Fruit fly (Drosophila melanogaster) whole organism, embryonic: ENCODE results near the gene Bicra.

ENCODE experiments used
- Atf3 ChIP-seq: fragments of 200-800 bp; sonication (Bioruptor generic); optimal IDR thresholded peaks from 3 replicates; lab custom pipeline; 2016; ENCODE audit warnings: missing biosample characterization, missing genetic modification characterization
- Bdp1 ChIP-seq: fragments of 200-800 bp; sonication (Bioruptor generic); optimal IDR thresholded peaks from 3 replicates; lab custom pipeline; 2016; ENCODE audit warnings: missing biosample characterization, missing genetic modification characterization
- CG10979 ChIP-seq: fragments of 200-800 bp; sonication (Bioruptor generic); optimal IDR thresholded peaks from 2 replicates; lab custom pipeline; 2018; ENCODE audit warnings: missing biosample characterization, mild to moderate bottlenecking, missing genetic modification characterization, moderate library complexity
- CG12236 ChIP-seq: fragments of 200-800 bp; sonication (Bioruptor generic); optimal IDR thresholded peaks from 2 replicates; lab custom pipeline; 2016; ENCODE audit warnings: missing biosample characterization, missing genetic modification characterization
- CG12391 ChIP-seq: fragments of 200-800 bp; sonication (Bioruptor generic); optimal IDR thresholded peaks from 3 replicates; lab custom pipeline; 2018; ENCODE audit warnings: missing biosample characterization, mild to moderate bottlenecking, missing genetic modification characterization, moderate library complexity
- CG14860 ChIP-seq: fragments of 200-800 bp; sonication (Bioruptor generic); IDR thresholded peaks from 3 replicates; pipeline ENCODE4 v1.3.6; 2022; ENCODE audit warnings: missing biosample characterization, missing genetic modification characterization; ENCODE audit not compliant: partially characterized antibody
- CG15269 ChIP-seq: fragments of 200-800 bp; sonication (Bioruptor generic); optimal IDR thresholded peaks from 2 replicates; lab custom pipeline; 2018; ENCODE audit warnings: missing biosample characterization, mild to moderate bottlenecking, missing genetic modification characterization, moderate library complexity
- CG17385 ChIP-seq: fragments of 200-800 bp; sonication (Bioruptor generic); optimal IDR thresholded peaks from 3 replicates; lab custom pipeline; 2018; ENCODE audit warnings: missing biosample characterization, mild to moderate bottlenecking, missing genetic modification characterization
- CG18476 ChIP-seq: fragments of 200-800 bp; sonication (Bioruptor generic); optimal IDR thresholded peaks from 2 replicates; lab custom pipeline; 2016; ENCODE audit warnings: missing biosample characterization, mild to moderate bottlenecking, missing genetic modification characterization
- CG18599 ChIP-seq: fragments of 200-800 bp; sonication (Bioruptor generic); optimal IDR thresholded peaks from 3 replicates; lab custom pipeline; 2017; ENCODE audit warnings: missing biosample characterization, missing genetic modification characterization, mild to moderate bottlenecking, moderate library complexity, missing genetic modification reagents
- CG18764 ChIP-seq: fragments of 200-800 bp; sonication (Bioruptor generic); optimal IDR thresholded peaks from 3 replicates; lab custom pipeline; 2016; ENCODE audit warnings: missing biosample characterization, missing genetic modification characterization
- CG30431 ChIP-seq: fragments of 200-800 bp; sonication (Bioruptor generic); optimal IDR thresholded peaks from 2 replicates; lab custom pipeline; 2017; ENCODE audit warnings: missing biosample characterization, missing genetic modification characterization
- CG33213 ChIP-seq: fragments of 200-800 bp; sonication (Bioruptor generic); optimal IDR thresholded peaks from 3 replicates; lab custom pipeline; 2016; ENCODE audit warnings: missing biosample characterization, missing genetic modification characterization
- CG43689 ChIP-seq: fragments of 200-800 bp; sonication (Bioruptor generic); IDR thresholded peaks from 2 replicates; pipeline ENCODE4 v1.3.6; 2022; ENCODE audit warnings: missing biosample characterization, missing genetic modification characterization
- CG6175 ChIP-seq: fragments of 200-800 bp; sonication (Bioruptor generic); IDR thresholded peaks from 3 replicates; pipeline ENCODE4 v1.3.6; 2022; ENCODE audit warnings: missing biosample characterization, missing genetic modification characterization
- CG7271 ChIP-seq: fragments of 200-800 bp; sonication (Bioruptor generic); optimal IDR thresholded peaks from 2 replicates; lab custom pipeline; 2018; ENCODE audit warnings: missing biosample characterization, mild to moderate bottlenecking, missing genetic modification characterization, moderate library complexity
- CG7372 ChIP-seq: fragments of 200-800 bp; sonication (Bioruptor generic); IDR thresholded peaks from 2 replicates; pipeline ENCODE4 v1.3.6; 2022; ENCODE audit warnings: missing biosample characterization, missing genetic modification characterization
- CG7556 ChIP-seq: fragments of 200-800 bp; sonication (Bioruptor generic); optimal IDR thresholded peaks from 2 replicates; lab custom pipeline; 2017; ENCODE audit warnings: missing biosample characterization, mild to moderate bottlenecking, missing genetic modification characterization
- CG7786 ChIP-seq: fragments of 200-800 bp; sonication (Bioruptor generic); optimal IDR thresholded peaks from 2 replicates; lab custom pipeline; 2016; ENCODE audit warnings: missing biosample characterization, missing genetic modification characterization
- Dfd ChIP-seq, 2 experiments: fragments of >200 bp; optimal IDR thresholded peaks; 2 replicates each; lab custom pipeline; 2017; ENCODE audit warnings: missing biosample characterization in 2 of 2, missing genetic modification characterization in 2 of 2
- Dip3 ChIP-seq: fragments of 200-800 bp; sonication (Bioruptor generic); optimal IDR thresholded peaks from 3 replicates; lab custom pipeline; 2016; ENCODE audit warnings: missing biosample characterization, missing genetic modification characterization
- Gsc ChIP-seq: fragments of 200-800 bp; sonication (Bioruptor generic); IDR thresholded peaks from 2 replicates; pipeline ENCODE4 v1.3.6; 2022; ENCODE audit warnings: missing biosample characterization, missing genetic modification characterization
- Hmx ChIP-seq: fragments of 200-800 bp; sonication (Bioruptor generic); optimal IDR thresholded peaks from 2 replicates; lab custom pipeline; 2016; ENCODE audit warnings: missing biosample characterization, missing genetic modification characterization
- Hr51 ChIP-seq, 2 experiments: fragments of 200-800 bp; sonication (Bioruptor generic); optimal IDR thresholded peaks; 2 replicates in 1 of 2; 3 replicates in 1 of 2; lab custom pipeline; 2016 to 2018; ENCODE audit warnings: missing biosample characterization in 2 of 2, missing genetic modification characterization in 2 of 2, mild to moderate bottlenecking in 1 of 2, moderate library complexity in 1 of 2
- Mad ChIP-seq: fragments of 200-800 bp; sonication (Bioruptor generic); optimal IDR thresholded peaks from 2 replicates; lab custom pipeline; 2016; ENCODE audit warnings: missing biosample characterization, missing genetic modification characterization
- Meics ChIP-seq: fragments of 200-800 bp; sonication (Bioruptor generic); optimal IDR thresholded peaks from 2 replicates; lab custom pipeline; 2017; ENCODE audit warnings: missing biosample characterization, mild to moderate bottlenecking, missing genetic modification characterization
- Myb ChIP-seq: fragments of 200-800 bp; sonication (Bioruptor generic); optimal IDR thresholded peaks from 2 replicates; lab custom pipeline; 2016; ENCODE audit warnings: missing biosample characterization, missing genetic modification characterization
- NK7.1 ChIP-seq: fragments of 200-800 bp; sonication (Bioruptor generic); optimal IDR thresholded peaks from 3 replicates; lab custom pipeline; 2016; ENCODE audit warnings: missing biosample characterization, missing genetic modification characterization
- chif ChIP-seq, 2 experiments: fragments of 200-800 bp; sonication (Bioruptor generic); optimal IDR thresholded peaks; 3 replicates each; lab custom pipeline; 2016; ENCODE audit warnings: missing biosample characterization in 2 of 2, missing genetic modification characterization in 2 of 2
- gro ChIP-seq: fragments of 200-800 bp; sonication (Bioruptor generic); optimal IDR thresholded peaks from 2 replicates; lab custom pipeline; 2016; ENCODE audit warnings: missing biosample characterization, missing genetic modification characterization
- hbn ChIP-seq: fragments of 200-800 bp; sonication (Bioruptor generic); IDR thresholded peaks from 2 replicates; pipeline ENCODE4 v1.3.6; 2022; ENCODE audit warnings: missing biosample characterization, missing genetic modification characterization; ENCODE audit not compliant: partially characterized antibody
- kah ChIP-seq: fragments of 200-800 bp; sonication (Bioruptor generic); optimal IDR thresholded peaks from 2 replicates; lab custom pipeline; 2018; ENCODE audit warnings: missing biosample characterization, mild to moderate bottlenecking, missing genetic modification characterization
- kni ChIP-seq: fragments of 200-800 bp; sonication (Bioruptor generic); optimal IDR thresholded peaks from 3 replicates; lab custom pipeline; 2017; ENCODE audit warnings: mild to moderate bottlenecking, missing biosample characterization, missing genetic modification reagents, missing genetic modification characterization
- mirr ChIP-seq: fragments of 200-800 bp; sonication (Bioruptor generic); optimal IDR thresholded peaks from 3 replicates; lab custom pipeline; 2018; ENCODE audit warnings: missing biosample characterization, mild to moderate bottlenecking, missing genetic modification characterization
- nerfin-2 ChIP-seq: fragments of 200-800 bp; sonication (Bioruptor generic); IDR thresholded peaks from 2 replicates; pipeline ENCODE4 v1.3.6; 2022; ENCODE audit warnings: missing biosample characterization, missing genetic modification characterization; ENCODE audit not compliant: partially characterized antibody
- nmo ChIP-seq: fragments of 200-800 bp; sonication (Bioruptor generic); optimal IDR thresholded peaks from 2 replicates; lab custom pipeline; 2018; ENCODE audit warnings: missing biosample characterization, mild to moderate bottlenecking, missing genetic modification characterization, moderate library complexity
- org-1 ChIP-seq: fragments of 200-800 bp; sonication (Bioruptor generic); optimal IDR thresholded peaks from 2 replicates; lab custom pipeline; 2017; ENCODE audit warnings: missing biosample characterization, missing genetic modification characterization
- prd ChIP-seq, 3 experiments: fragments of >200 bp in 2 of 3; fragments of 200-800 bp in 1 of 3; sonication (Bioruptor generic) in 1 of 3; optimal IDR thresholded peaks in 2 of 3; IDR thresholded peaks in 1 of 3; 2 replicates in 2 of 3; 3 replicates in 1 of 3; pipeline versions ENCODE4 v1.3.6 to Lab custom; 2017 to 2022; ENCODE audit warnings: missing biosample characterization in 1 of 3, missing genetic modification characterization in 1 of 3
- rib ChIP-seq: fragments of 200-800 bp; sonication (Bioruptor generic); IDR thresholded peaks from 2 replicates; pipeline ENCODE4 v1.3.6; 2022; ENCODE audit warnings: missing biosample characterization, missing genetic modification characterization
- row ChIP-seq: fragments of 200-800 bp; sonication (Bioruptor generic); IDR thresholded peaks from 3 replicates; pipeline ENCODE4 v1.3.6; 2022; ENCODE audit warnings: missing biosample characterization, missing genetic modification characterization
- scrt ChIP-seq: fragments of 200-800 bp; sonication (Bioruptor generic); optimal IDR thresholded peaks from 2 replicates; lab custom pipeline; 2018; ENCODE audit warnings: missing biosample characterization, mild to moderate bottlenecking, missing genetic modification characterization, moderate library complexity
- sd ChIP-seq: fragments of 200-800 bp; sonication (Bioruptor generic); optimal IDR thresholded peaks from 3 replicates; lab custom pipeline; 2018; ENCODE audit warnings: missing biosample characterization, mild to moderate bottlenecking, missing genetic modification characterization, moderate library complexity
- sens ChIP-seq: fragments of 200-800 bp; sonication (Bioruptor generic); peaks from one replicate; lab custom pipeline; 2016; ENCODE audit warnings: missing biosample characterization, missing genetic modification characterization
- seq ChIP-seq: fragments of 200-800 bp; sonication (Bioruptor generic); IDR thresholded peaks from 2 replicates; pipeline ENCODE4 v1.3.6; 2022; ENCODE audit warnings: missing biosample characterization, missing genetic modification characterization
- tap ChIP-seq: fragments of 200-800 bp; optimal IDR thresholded peaks from 3 replicates; lab custom pipeline; 2019; ENCODE audit warnings: missing biosample characterization, mild to moderate bottlenecking, missing genetic modification characterization, moderate library complexity
- tll ChIP-seq, 2 experiments: fragments of 200-800 bp in 1 of 2; fragments of >200 bp in 1 of 2; sonication (Bioruptor generic) in 1 of 2; optimal IDR thresholded peaks; 2 replicates each; lab custom pipeline; 2017 to 2019; ENCODE audit warnings: missing biosample characterization in 2 of 2, missing genetic modification characterization in 2 of 2, mild to moderate bottlenecking in 1 of 2, moderate library complexity in 1 of 2
- unc-4 ChIP-seq: fragments of 200-800 bp; sonication (Bioruptor generic); IDR thresholded peaks from 2 replicates; pipeline ENCODE4 v1.3.6; 2022; ENCODE audit warnings: missing biosample characterization, missing genetic modification characterization; ENCODE audit not compliant: partially characterized antibody
- unpg ChIP-seq: fragments of 200-800 bp; sonication (Bioruptor generic); optimal IDR thresholded peaks from 3 replicates; lab custom pipeline; 2018; ENCODE audit warnings: missing biosample characterization, mild to moderate bottlenecking, missing genetic modification characterization, moderate library complexity

Gene Bicra

dm6 chr3R:29122817-29123611, 60.2 kb downstream of the Bicra start, which contains the start of the genes yem and Ctl2 (continued):
- TF ChIP-seq CG14860 (GFP tag; lab: Robert Waterston, UW), result no peak
- TF ChIP-seq seq, result no peak
- peak; percentile 82 for TF ChIP-seq Atf3 (GFP tag; lab: Kevin White, UChicago)
- peak; percentile 5 for TF ChIP-seq scrt (GFP tag; lab: Kevin White, UChicago)
- peak; percentile 24; the same call in 1 of the 2 replicates for TF ChIP-seq CG7372
- peak; percentile 76 for TF ChIP-seq CG18476
- TF ChIP-seq Myb (GFP tag; lab: Kevin White, UChicago), result peak; percentile 78
- peak; percentile 77 for TF ChIP-seq Meics (GFP tag; lab: Kevin White, UChicago)
- TF ChIP-seq Gsc (GFP tag; lab: Robert Waterston, UW), result no peak
- TF ChIP-seq CG6175, result peak; percentile 69; the same call in 2 of the 3 replicates
- TF ChIP-seq nmo, result peak; percentile 83
- TF ChIP-seq CG12236 (GFP tag; lab: Kevin White, UChicago), result peak; percentile 46
- peak; percentile 86 for TF ChIP-seq CG7786 (GFP tag; lab: Kevin White, UChicago)
- TF ChIP-seq row (GFP tag; lab: Robert Waterston, UW), result peak; percentile 88
- TF ChIP-seq Dfd (GFP tag; optimal IDR thresholded peaks at IDR 0.05; lab: Kevin White, UChicago), result no peak
- peak; percentile 43 for TF ChIP-seq CG18764 (GFP tag; lab: Kevin White, UChicago)
- no peak for TF ChIP-seq prd (optimal IDR thresholded peaks at IDR 0.05; lab: Kevin White, UChicago)
- peak; percentile 57; the same call in 2 of the 3 replicates for TF ChIP-seq prd (GFP tag; IDR thresholded peaks at IDR 0.05; lab: Robert Waterston, UW)
- TF ChIP-seq CG7271 (tag; lab: Kevin White, UChicago), result no peak
- TF ChIP-seq CG43689 (GFP tag; lab: Robert Waterston, UW), result no peak
- TF ChIP-seq Dip3, result peak; percentile 86
- TF ChIP-seq Hr51 (GFP tag; optimal IDR thresholded peaks at IDR 0.05; lab: Kevin White, UChicago), result peak; percentile 58 to 86
- peak; percentile 72 for TF ChIP-seq CG12391 (tag; lab: Kevin White, UChicago)
- peak; percentile 6 for TF ChIP-seq mirr (GFP tag; lab: Kevin White, UChicago)
- TF ChIP-seq Bdp1 (GFP tag; lab: Kevin White, UChicago), result peak; percentile 69
- TF ChIP-seq nerfin-2, result no peak
- peak; percentile 32 for TF ChIP-seq CG10979 (tag; lab: Kevin White, UChicago)
- peak; percentile 25 for TF ChIP-seq CG33213 (GFP tag; lab: Kevin White, UChicago)
- peak; percentile 63 for TF ChIP-seq CG15269 (tag; lab: Kevin White, UChicago)
- TF ChIP-seq org-1 (GFP tag; lab: Kevin White, UChicago), result no peak
- no peak for TF ChIP-seq unpg (GFP tag; lab: Kevin White, UChicago)
- TF ChIP-seq kni (GFP tag; lab: Kevin White, UChicago), result peak; percentile 11
- TF ChIP-seq unc-4 (GFP tag; lab: Robert Waterston, UW), result no peak
- peak; percentile 69 for TF ChIP-seq CG18599 (GFP tag; lab: Kevin White, UChicago)
- TF ChIP-seq CG30431, result peak; percentile 56
- peak; percentile 42 for TF ChIP-seq NK7.1
- peak; percentile 22 for TF ChIP-seq kah
- TF ChIP-seq tll (GFP tag; optimal IDR thresholded peaks at IDR 0.05; lab: Kevin White, UChicago), result peak; percentile 44 to 91
- TF ChIP-seq Hmx (GFP tag; lab: Kevin White, UChicago), result no peak
- TF ChIP-seq rib (GFP tag; lab: Robert Waterston, UW), result peak; percentile 87
- peak; percentile 100 for TF ChIP-seq sd (tag; lab: Kevin White, UChicago)
- peak; percentile 95 for TF ChIP-seq sens
- TF ChIP-seq chif (GFP tag; optimal IDR thresholded peaks at IDR 0.05; lab: Kevin White, UChicago), result peak; percentile 75 to 84
- TF ChIP-seq gro (GFP tag; lab: Kevin White, UChicago), result peak; percentile 84
- TF ChIP-seq tap (tag; lab: Kevin White, UChicago), result peak; percentile 3
- TF ChIP-seq hbn (GFP tag; lab: Robert Waterston, UW), result no peak
- TF ChIP-seq CG17385 (GFP tag; lab: Kevin White, UChicago), result peak; percentile 26
- TF ChIP-seq Mad (GFP tag; lab: Kevin White, UChicago), result peak; percentile 67
- TF ChIP-seq CG7556 (GFP tag; lab: Kevin White, UChicago), result peak; percentile 78
